Fruit fly (Drosophila melanogaster) whole organism, embryonic: ENCODE measurements around the gene RpL34b.

Source experiments
- CG15601 ChIP-seq: fragments of 200-800 bp; sonication (Bioruptor generic); optimal IDR thresholded peaks from 3 replicates; lab custom pipeline; 2019; ENCODE audit warnings: missing biosample characterization, mild to moderate bottlenecking, missing genetic modification characterization, moderate library complexity
- CG18764 ChIP-seq: fragments of 200-800 bp; sonication (Bioruptor generic); optimal IDR thresholded peaks from 3 replicates; lab custom pipeline; 2016; ENCODE audit warnings: missing biosample characterization, missing genetic modification characterization
- Hr78 ChIP-seq, 2 experiments: fragments of 200-800 bp in 1 of 2; fragments of >200 bp in 1 of 2; sonication (Bioruptor generic) in 1 of 2; optimal IDR thresholded peaks; 2 replicates each; lab custom pipeline; 2017 to 2019; ENCODE audit warnings: missing biosample characterization in 2 of 2, missing genetic modification characterization in 2 of 2, mild to moderate bottlenecking in 1 of 2, moderate library complexity in 1 of 2
- NFAT ChIP-seq: fragments of 200-800 bp; sonication (Bioruptor generic); IDR thresholded peaks from 2 replicates; pipeline ENCODE4 v1.3.6; 2022; ENCODE audit warnings: missing biosample characterization, missing genetic modification characterization
- Ravus ChIP-seq: fragments of 200-800 bp; sonication (Bioruptor generic); IDR thresholded peaks from 2 replicates; pipeline ENCODE4 v1.3.6; 2022; ENCODE audit warnings: missing biosample characterization, missing genetic modification characterization
- sr ChIP-seq: fragments of 200-800 bp; sonication (Bioruptor generic); IDR thresholded peaks from 3 replicates; pipeline ENCODE4 v1.3.6; 2022; ENCODE audit warnings: missing biosample characterization, missing genetic modification characterization

DNA sequence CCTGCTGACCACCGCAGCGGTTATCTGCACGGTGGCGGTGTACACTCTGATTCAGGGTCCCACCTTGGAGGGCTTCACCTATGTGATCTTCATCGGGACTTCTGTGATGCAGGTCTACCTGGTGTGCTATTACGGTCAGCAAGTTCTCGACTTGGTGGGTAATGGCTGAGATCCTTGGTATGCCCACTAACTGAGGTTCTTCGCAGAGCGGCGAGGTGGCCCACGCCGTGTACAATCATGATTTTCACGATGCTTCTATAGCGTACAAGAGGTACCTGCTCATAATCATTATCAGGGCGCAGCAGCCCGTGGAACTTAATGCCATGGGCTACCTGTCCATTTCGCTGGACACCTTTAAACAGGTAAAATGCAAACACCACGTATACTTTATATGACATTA lies 2.0 kb downstream of the RpL34b start:
- no peak for TF ChIP-seq Hr78 (GFP tag; optimal IDR thresholded peaks at IDR 0.05; lab: Kevin White, UChicago)
- no peak for TF ChIP-seq CG18764 (GFP tag; lab: Kevin White, UChicago)
- TF ChIP-seq CG15601 (tag; lab: Kevin White, UChicago), result no peak
- no peak for TF ChIP-seq Ravus (GFP tag; lab: Robert Waterston, UW)
- TF ChIP-seq NFAT (GFP tag; lab: Robert Waterston, UW), result no peak
- TF ChIP-seq sr (GFP tag; lab: Robert Waterston, UW), result no peak
